Fruit fly (Drosophila melanogaster) whole organism, embryonic: ENCODE data around the gene CG42847.
A peak's percentile ranks its signal among the peaks of the same experiment; 100 is the strongest.

Experiments
- CG10462 ChIP-seq: fragments of 200-800 bp; sonication (Bioruptor generic); optimal IDR thresholded peaks from 2 replicates; lab custom pipeline; 2016; ENCODE audit warnings: missing biosample characterization, missing genetic modification characterization
- CG11398 ChIP-seq: fragments of 200-800 bp; sonication (Bioruptor generic); optimal IDR thresholded peaks from 2 replicates; lab custom pipeline; 2016; ENCODE audit warnings: missing biosample characterization, missing genetic modification characterization
- CG12299 ChIP-seq: fragments of 200-800 bp; sonication (Bioruptor generic); optimal IDR thresholded peaks from 2 replicates; lab custom pipeline; 2018; ENCODE audit warnings: missing biosample characterization, mild to moderate bottlenecking, missing genetic modification characterization
- CG12942 ChIP-seq: fragments of 200-800 bp; sonication (Bioruptor generic); optimal IDR thresholded peaks from 3 replicates; lab custom pipeline; 2016; ENCODE audit warnings: missing biosample characterization, missing genetic modification characterization
- CG13287 ChIP-seq: fragments of 200-800 bp; sonication (Bioruptor generic); IDR thresholded peaks from 2 replicates; pipeline ENCODE4 v1.3.6; 2022; ENCODE audit warnings: missing biosample characterization, missing genetic modification characterization; ENCODE audit not compliant: partially characterized antibody
- CG14965 ChIP-seq: fragments of 200-800 bp; sonication (Bioruptor generic); optimal IDR thresholded peaks from 2 replicates; lab custom pipeline; 2016; ENCODE audit warnings: missing biosample characterization, missing genetic modification characterization, borderline replicate concordance
- CG15011 ChIP-seq: fragments of 200-800 bp; sonication (Bioruptor generic); optimal IDR thresholded peaks from 3 replicates; lab custom pipeline; 2018; ENCODE audit warnings: missing biosample characterization, mild to moderate bottlenecking, missing genetic modification characterization
- CG15514 ChIP-seq: fragments of 200-800 bp; sonication (Bioruptor generic); optimal IDR thresholded peaks from 3 replicates; lab custom pipeline; 2017; ENCODE audit warnings: missing biosample characterization, missing genetic modification characterization, mild to moderate bottlenecking, moderate library complexity, missing genetic modification reagents
- CG1603 ChIP-seq: fragments of 200-800 bp; sonication (Bioruptor generic); optimal IDR thresholded peaks from 2 replicates; lab custom pipeline; 2019; ENCODE audit warnings: missing biosample characterization, mild to moderate bottlenecking, missing genetic modification characterization, moderate library complexity
- CG17568 ChIP-seq: fragments of 200-800 bp; sonication (Bioruptor generic); optimal IDR thresholded peaks from 2 replicates; lab custom pipeline; 2018; ENCODE audit warnings: missing biosample characterization, mild to moderate bottlenecking, missing genetic modification characterization, moderate library complexity
- CG18619 ChIP-seq: fragments of 200-800 bp; sonication (Bioruptor generic); optimal IDR thresholded peaks from 3 replicates; lab custom pipeline; 2017; ENCODE audit warnings: missing biosample characterization, mild to moderate bottlenecking, missing genetic modification characterization
- CG18764 ChIP-seq: fragments of 200-800 bp; sonication (Bioruptor generic); optimal IDR thresholded peaks from 3 replicates; lab custom pipeline; 2016; ENCODE audit warnings: missing biosample characterization, missing genetic modification characterization
- CG2875 ChIP-seq: fragments of 200-800 bp; sonication (Bioruptor generic); optimal IDR thresholded peaks from 2 replicates; lab custom pipeline; 2017; ENCODE audit warnings: missing biosample characterization, mild to moderate bottlenecking, missing genetic modification characterization, missing genetic modification reagents
- CG2889 ChIP-seq: fragments of 200-800 bp; sonication (Bioruptor generic); IDR thresholded peaks from 3 replicates; pipeline ENCODE4 v1.3.6; 2022; ENCODE audit warnings: missing biosample characterization, missing genetic modification characterization
- CG31441 ChIP-seq: fragments of 200-800 bp; sonication (Bioruptor generic); IDR thresholded peaks from 2 replicates; pipeline ENCODE4 v1.3.6; 2022; ENCODE audit warnings: missing biosample characterization, missing genetic modification characterization
- CG3726 ChIP-seq: fragments of 200-800 bp; sonication (Bioruptor generic); IDR thresholded peaks from 3 replicates; pipeline ENCODE4, ENCODE4 v1.3.6; 2022; ENCODE audit warnings: missing biosample characterization, missing genetic modification characterization
- CG3838 ChIP-seq: fragments of 200-800 bp; sonication (Bioruptor generic); optimal IDR thresholded peaks from 3 replicates; lab custom pipeline; 2016; ENCODE audit warnings: missing biosample characterization, missing genetic modification characterization
- CG4424 ChIP-seq: fragments of 200-800 bp; sonication (Bioruptor generic); optimal IDR thresholded peaks from 3 replicates; lab custom pipeline; 2016; ENCODE audit warnings: missing biosample characterization, missing genetic modification characterization
- CG4854 ChIP-seq: fragments of 200-800 bp; sonication (Bioruptor generic); optimal IDR thresholded peaks from 2 replicates; lab custom pipeline; 2016; ENCODE audit warnings: missing biosample characterization, missing genetic modification characterization, inconsistent platforms
- CG6813 ChIP-seq: fragments of 200-800 bp; sonication (Bioruptor generic); optimal IDR thresholded peaks from 2 replicates; lab custom pipeline; 2017; ENCODE audit warnings: missing biosample characterization, missing genetic modification characterization, mild to moderate bottlenecking, moderate library complexity, missing genetic modification reagents
- CG7786 ChIP-seq: fragments of 200-800 bp; sonication (Bioruptor generic); optimal IDR thresholded peaks from 2 replicates; lab custom pipeline; 2016; ENCODE audit warnings: missing biosample characterization, missing genetic modification characterization
- CG8089 ChIP-seq: fragments of 200-800 bp; sonication (Bioruptor generic); optimal IDR thresholded peaks from 3 replicates; lab custom pipeline; 2016; ENCODE audit warnings: missing biosample characterization, missing genetic modification characterization
- CG8290 ChIP-seq, 3 experiments: fragments of 200-800 bp; sonication (Bioruptor generic); optimal IDR thresholded peaks; 2 replicates each; lab custom pipeline; 2016 to 2019; ENCODE audit warnings: missing biosample characterization in 3 of 3, missing genetic modification characterization in 3 of 3, mild to moderate bottlenecking in 2 of 3, moderate library complexity in 1 of 3
- CG8359 ChIP-seq: fragments of 200-800 bp; sonication (Bioruptor generic); optimal IDR thresholded peaks from 2 replicates; lab custom pipeline; 2017; ENCODE audit warnings: missing biosample characterization, mild to moderate bottlenecking, missing genetic modification characterization, borderline replicate concordance
- CG9817 ChIP-seq: fragments of 200-800 bp; sonication (Bioruptor generic); optimal IDR thresholded peaks from 2 replicates; lab custom pipeline; 2018; ENCODE audit warnings: missing biosample characterization, mild to moderate bottlenecking, missing genetic modification characterization, moderate library complexity
- CoRest ChIP-seq: fragments of 200-800 bp; sonication (Bioruptor generic); optimal IDR thresholded peaks from 3 replicates; lab custom pipeline; 2018; ENCODE audit warnings: missing biosample characterization, mild to moderate bottlenecking, missing genetic modification characterization, moderate library complexity
- Dll ChIP-seq: fragments of 200-800 bp; sonication (Bioruptor generic); IDR thresholded peaks from 4 replicates; pipeline ENCODE4 v1.3.6; 2022; ENCODE audit warnings: missing biosample characterization, missing genetic modification characterization; ENCODE audit not compliant: partially characterized antibody
- Gsc ChIP-seq: fragments of 200-800 bp; sonication (Bioruptor generic); IDR thresholded peaks from 2 replicates; pipeline ENCODE4 v1.3.6; 2022; ENCODE audit warnings: missing biosample characterization, missing genetic modification characterization
- Hr39 ChIP-seq: fragments of >200 bp; optimal IDR thresholded peaks from 2 replicates; lab custom pipeline; 2017
- Hr51 ChIP-seq, 2 experiments: fragments of 200-800 bp; sonication (Bioruptor generic); optimal IDR thresholded peaks; 2 replicates in 1 of 2; 3 replicates in 1 of 2; lab custom pipeline; 2016 to 2018; ENCODE audit warnings: missing biosample characterization in 2 of 2, missing genetic modification characterization in 2 of 2, mild to moderate bottlenecking in 1 of 2, moderate library complexity in 1 of 2
- Meics ChIP-seq: fragments of 200-800 bp; sonication (Bioruptor generic); optimal IDR thresholded peaks from 2 replicates; lab custom pipeline; 2017; ENCODE audit warnings: missing biosample characterization, mild to moderate bottlenecking, missing genetic modification characterization
- Oli ChIP-seq: fragments of 200-800 bp; sonication (Bioruptor generic); optimal IDR thresholded peaks from 2 replicates; lab custom pipeline; 2018; ENCODE audit warnings: missing biosample characterization, mild to moderate bottlenecking, missing genetic modification characterization, moderate library complexity
- Six4 ChIP-seq: fragments of 200-800 bp; sonication (Bioruptor generic); optimal IDR thresholded peaks from 2 replicates; lab custom pipeline; 2016; ENCODE audit warnings: missing biosample characterization, missing genetic modification characterization
- Xbp1 ChIP-seq: fragments of 200-800 bp; sonication (Bioruptor generic); optimal IDR thresholded peaks from 3 replicates; lab custom pipeline; 2016; ENCODE audit warnings: missing biosample characterization, mild to moderate bottlenecking, missing genetic modification characterization
- bigmax ChIP-seq: fragments of 200-800 bp; sonication (Bioruptor generic); optimal IDR thresholded peaks from 2 replicates; lab custom pipeline; 2018; ENCODE audit warnings: missing biosample characterization, mild to moderate bottlenecking, missing genetic modification characterization
- bowl ChIP-seq: fragments of 200-800 bp; sonication (Bioruptor generic); IDR thresholded peaks from 2 replicates; pipeline ENCODE4 v1.3.6; 2022; ENCODE audit warnings: missing biosample characterization, missing genetic modification characterization
- bsh ChIP-seq, 2 experiments: fragments of 200-800 bp; sonication (Bioruptor generic); optimal IDR thresholded peaks; 2 replicates each; lab custom pipeline; 2017 to 2018; ENCODE audit warnings: mild to moderate bottlenecking in 2 of 2, missing biosample characterization in 2 of 2, missing genetic modification characterization in 2 of 2, moderate library complexity in 1 of 2
- cg ChIP-seq: fragments of 200-800 bp; sonication (Bioruptor generic); optimal IDR thresholded peaks from 3 replicates; lab custom pipeline; 2019; ENCODE audit warnings: missing biosample characterization, mild to moderate bottlenecking, missing genetic modification characterization, moderate library complexity
- dmrt11E ChIP-seq: fragments of 200-800 bp; sonication (Bioruptor generic); optimal IDR thresholded peaks from 3 replicates; lab custom pipeline; 2018; ENCODE audit warnings: missing biosample characterization, mild to moderate bottlenecking, missing genetic modification characterization, moderate library complexity
- her ChIP-seq: fragments of 200-800 bp; sonication (Bioruptor generic); optimal IDR thresholded peaks from 2 replicates; lab custom pipeline; 2016; ENCODE audit warnings: missing biosample characterization, missing genetic modification characterization
- ind ChIP-seq: fragments of 200-800 bp; sonication (Bioruptor generic); optimal IDR thresholded peaks from 3 replicates; lab custom pipeline; 2016; ENCODE audit warnings: missing biosample characterization, missing genetic modification characterization
- jumu ChIP-seq: fragments of 200-800 bp; sonication (Bioruptor generic); optimal IDR thresholded peaks from 3 replicates; lab custom pipeline; 2016; ENCODE audit warnings: missing biosample characterization, missing genetic modification characterization
- ken ChIP-seq: fragments of 200-800 bp; sonication (Bioruptor generic); IDR thresholded peaks from 3 replicates; pipeline ENCODE4 v1.3.6; 2022; ENCODE audit warnings: missing biosample characterization, missing genetic modification characterization
- lbe ChIP-seq: fragments of 200-800 bp; sonication (Bioruptor generic); optimal IDR thresholded peaks from 2 replicates; lab custom pipeline; 2016; ENCODE audit warnings: missing biosample characterization, mild to moderate bottlenecking, missing genetic modification characterization
- luna ChIP-seq: fragments of 200-800 bp; sonication (Bioruptor generic); optimal IDR thresholded peaks from 2 replicates; lab custom pipeline; 2016; ENCODE audit warnings: missing biosample characterization, missing genetic modification characterization
- maf-S ChIP-seq: fragments of 200-800 bp; sonication (Bioruptor generic); optimal IDR thresholded peaks from 2 replicates; lab custom pipeline; 2016; ENCODE audit warnings: missing biosample characterization, missing genetic modification characterization
- mam ChIP-seq: fragments of 200-800 bp; sonication (Bioruptor generic); optimal IDR thresholded peaks from 3 replicates; lab custom pipeline; 2016; ENCODE audit warnings: missing biosample characterization, missing genetic modification characterization
- sens-2 ChIP-seq: fragments of 200-800 bp; sonication (Bioruptor generic); IDR thresholded peaks from 2 replicates; pipeline ENCODE4 v1.3.6; 2022; ENCODE audit warnings: missing biosample characterization, missing genetic modification characterization
- slbo ChIP-seq: fragments of 200-800 bp; sonication (Bioruptor generic); IDR thresholded peaks from 2 replicates; pipeline ENCODE4 v1.3.6; 2022; ENCODE audit warnings: missing biosample characterization, missing genetic modification characterization
- stwl ChIP-seq: fragments of 200-800 bp; sonication (Bioruptor generic); optimal IDR thresholded peaks from 3 replicates; lab custom pipeline; 2018; ENCODE audit warnings: missing biosample characterization, mild to moderate bottlenecking, missing genetic modification characterization, moderate library complexity

The CG42847 gene

DNA sequence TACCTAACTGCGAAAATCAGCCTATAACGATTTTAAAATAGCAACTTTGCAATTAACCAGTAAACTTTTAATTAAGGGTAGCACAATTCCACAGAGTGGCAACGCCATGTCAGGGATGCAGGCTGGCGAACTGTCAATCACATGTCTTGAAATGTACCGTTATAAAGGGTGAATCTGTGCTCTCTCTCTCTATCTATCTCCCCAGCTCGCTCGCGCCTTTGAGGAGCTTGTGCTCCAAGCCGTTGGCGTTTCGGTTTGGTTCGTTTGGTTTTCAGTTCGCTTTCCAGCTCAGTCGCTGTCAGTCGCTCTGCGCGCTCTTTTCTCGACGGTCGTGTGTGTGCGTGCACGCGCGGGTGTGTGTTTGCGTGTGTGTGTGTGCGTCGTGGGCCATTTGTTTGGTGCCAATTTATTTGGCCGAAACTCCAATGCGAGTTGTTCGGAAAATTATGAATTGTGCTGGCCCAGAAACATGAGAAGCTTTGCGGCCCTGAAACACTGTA is 9.6 kb downstream of the CG42847 start, which contains the start of gene numb (continued):
- TF ChIP-seq CG8089 (GFP tag; lab: Kevin White, UChicago), result no peak
- no peak for TF ChIP-seq CG3838 (GFP tag; lab: Kevin White, UChicago)
- TF ChIP-seq CG18619 (GFP tag; lab: Kevin White, UChicago), result no peak
- TF ChIP-seq CG2889, result no peak
- no peak for TF ChIP-seq Gsc (GFP tag; lab: Robert Waterston, UW)
- TF ChIP-seq CG7786, result no peak
- TF ChIP-seq mam (GFP tag; lab: Kevin White, UChicago), result no peak
- TF ChIP-seq CG8359 (GFP tag; lab: Kevin White, UChicago), result no peak
- no peak for TF ChIP-seq CoRest (tag; lab: Kevin White, UChicago)
- peak in 1 of 2 experiments; percentile 3 for TF ChIP-seq Hr51 (GFP tag; optimal IDR thresholded peaks at IDR 0.05; lab: Kevin White, UChicago)
- peak; percentile 76 for TF ChIP-seq cg
- TF ChIP-seq CG15514 (GFP tag; lab: Kevin White, UChicago), result peak; percentile 74
- TF ChIP-seq CG2875 (GFP tag; lab: Kevin White, UChicago), result no peak
- TF ChIP-seq CG4424, result no peak
- no peak for TF ChIP-seq CG8290 (GFP tag; optimal IDR thresholded peaks at IDR 0.05; lab: Kevin White, UChicago)
- peak in 1 of 2 experiments; percentile 49 for TF ChIP-seq CG8290 (tag; optimal IDR thresholded peaks at IDR 0.05; lab: Kevin White, UChicago)
- no peak for TF ChIP-seq CG6813 (GFP tag; lab: Kevin White, UChicago)
- TF ChIP-seq stwl, result peak; percentile 52
- TF ChIP-seq CG17568, result no peak
- TF ChIP-seq CG11398 (GFP tag; lab: Kevin White, UChicago), result no peak
- TF ChIP-seq ken (GFP tag; lab: Robert Waterston, UW), result no peak
- TF ChIP-seq CG14965, result no peak
- no peak for TF ChIP-seq bsh (GFP tag; optimal IDR thresholded peaks at IDR 0.05; lab: Kevin White, UChicago)
- TF ChIP-seq Meics, result no peak
- TF ChIP-seq CG12942 (GFP tag; lab: Kevin White, UChicago), result no peak
- TF ChIP-seq CG12299 (tag; lab: Kevin White, UChicago), result no peak
- TF ChIP-seq Dll (GFP tag; lab: Robert Waterston, UW), result no peak
- no peak for TF ChIP-seq Oli (tag; lab: Kevin White, UChicago)
- TF ChIP-seq CG1603, result peak; percentile 18
- peak; percentile 32; the same call in 1 of the 2 replicates for TF ChIP-seq CG13287 (GFP tag; lab: Robert Waterston, UW)
- TF ChIP-seq her (GFP tag; lab: Kevin White, UChicago), result no peak
- TF ChIP-seq CG31441 (GFP tag; lab: Robert Waterston, UW), result no peak
- no peak for TF ChIP-seq luna (GFP tag; lab: Kevin White, UChicago)
- TF ChIP-seq CG15011 (GFP tag; lab: Kevin White, UChicago), result no peak
- no peak for TF ChIP-seq lbe (GFP tag; lab: Kevin White, UChicago)
- TF ChIP-seq jumu (GFP tag; lab: Kevin White, UChicago), result no peak
- TF ChIP-seq CG18764 (GFP tag; lab: Kevin White, UChicago), result no peak
- peak; percentile 95 for TF ChIP-seq Hr39 (lab: Kevin White, UChicago)
- TF ChIP-seq slbo, result no peak
- no peak for TF ChIP-seq Xbp1 (GFP tag; lab: Kevin White, UChicago)
- TF ChIP-seq sens-2 (GFP tag; lab: Robert Waterston, UW), result no peak
- no peak for TF ChIP-seq CG3726 (GFP tag; lab: Robert Waterston, UW)
- no peak for TF ChIP-seq dmrt11E (tag; lab: Kevin White, UChicago)
- TF ChIP-seq bigmax (GFP tag; lab: Kevin White, UChicago), result no peak
- 0 out of 2 replicates have a peak, but pooled peaks have one; percentile 45 for TF ChIP-seq bowl (GFP tag; lab: Robert Waterston, UW)
- TF ChIP-seq CG4854, result no peak
- TF ChIP-seq maf-S (GFP tag; lab: Kevin White, UChicago), result no peak
- TF ChIP-seq ind (GFP tag; lab: Kevin White, UChicago), result no peak
- TF ChIP-seq CG9817 (tag; lab: Kevin White, UChicago), result no peak
- TF ChIP-seq CG10462 (GFP tag; lab: Kevin White, UChicago), result peak; percentile 41
- no peak for TF ChIP-seq Six4
